Worm (Caenorhabditis elegans) whole organism, young adult: ENCODE measurements around the gene ceh-16.
A peak's percentile ranks its signal among the peaks of the same experiment; 100 is the strongest.

Experiments used
- B0035.1 ChIP-seq: sonication (generic microtip); optimal IDR thresholded peaks from 2 replicates; lab custom pipeline; 2016; ENCODE audit warnings: missing genetic modification characterization, mild to moderate bottlenecking, missing compliant biosample characterization, missing genotype, missing genetic modification reagents
- B0336.3 ChIP-seq: fragments of 200-800 bp; sonication (Bioruptor generic); IDR thresholded peaks from 2 replicates; pipeline ENCODE4 v1.3.6; 2022; ENCODE audit warnings: missing genetic modification characterization, missing compliant biosample characterization
- C06A6.2 ChIP-seq: fragments of 200-800 bp; sonication (Bioruptor generic); conservative IDR thresholded peaks from 2 replicates; pipeline ENCODE4 v1.3.6; 2022; ENCODE audit warnings: missing genetic modification characterization, missing compliant biosample characterization
- F33H1.4 ChIP-seq: fragments of 200-800 bp; sonication (Bioruptor generic); IDR thresholded peaks from 2 replicates; pipeline ENCODE4 v1.3.6; 2022; ENCODE audit warnings: missing genetic modification reagents, missing genetic modification characterization, missing compliant biosample characterization
- F39B2.1 ChIP-seq: fragments of 200-800 bp; sonication (Bioruptor generic); IDR thresholded peaks from 2 replicates; pipeline ENCODE4 v1.3.6; 2022; ENCODE audit warnings: missing genetic modification reagents, missing genetic modification characterization, missing compliant biosample characterization
- F49E8.2 ChIP-seq: sonication (generic microtip); optimal IDR thresholded peaks from 3 replicates; lab custom pipeline; 2017; ENCODE audit warnings: missing genetic modification characterization, mild to moderate bottlenecking, missing compliant biosample characterization, antibody characterized with exemption, moderate library complexity; ENCODE audit not compliant: insufficient read depth
- T26A5.8 ChIP-seq: sonication (generic microtip); optimal IDR thresholded peaks from 2 replicates; lab custom pipeline; 2016; ENCODE audit warnings: missing genetic modification characterization, missing compliant biosample characterization
- Y53F4B.3 ChIP-seq: fragments of 200-800 bp; sonication (Bioruptor generic); IDR thresholded peaks from 2 replicates; pipeline ENCODE4 v1.3.6; 2022; ENCODE audit warnings: missing genetic modification reagents, missing genetic modification characterization, missing compliant biosample characterization
- aptf-2 ChIP-seq: fragments of 200-800 bp; sonication (Bioruptor generic); conservative IDR thresholded peaks from 2 replicates; pipeline ENCODE4 v1.3.6; 2022; ENCODE audit warnings: missing genetic modification reagents, missing genetic modification characterization, missing compliant biosample characterization
- attf-3 ChIP-seq: fragments of 200-800 bp; sonication (Bioruptor generic); conservative IDR thresholded peaks from 2 replicates; pipeline ENCODE4 v1.3.6; 2022; ENCODE audit warnings: missing genetic modification reagents, missing genetic modification characterization, missing compliant biosample characterization
- attf-6 ChIP-seq: fragments of 200-800 bp; sonication (Bioruptor generic); IDR thresholded peaks from 2 replicates; pipeline ENCODE4 v1.3.6; 2022; ENCODE audit warnings: missing genetic modification reagents, missing genetic modification characterization, missing compliant biosample characterization
- bed-1 ChIP-seq: fragments of 200-800 bp; sonication (Bioruptor generic); IDR thresholded peaks from 2 replicates; pipeline ENCODE4 v1.3.6; 2022; ENCODE audit warnings: missing genetic modification reagents, missing genetic modification characterization, missing compliant biosample characterization
- cebp-2 ChIP-seq: fragments of 200-800 bp; sonication (Bioruptor generic); IDR thresholded peaks from 2 replicates; pipeline ENCODE4 v1.3.6; 2022; ENCODE audit warnings: missing genetic modification characterization, missing compliant biosample characterization
- ceh-58 ChIP-seq: fragments of 200-800 bp; sonication (Bioruptor generic); IDR thresholded peaks from 2 replicates; pipeline ENCODE4 v1.3.6; 2022; ENCODE audit warnings: missing genetic modification characterization, missing compliant biosample characterization
- die-1 ChIP-seq: sonication (generic microtip); optimal IDR thresholded peaks from 2 replicates; lab custom pipeline; 2016; ENCODE audit warnings: missing genotype, mild to moderate bottlenecking, missing genetic modification characterization, missing compliant biosample characterization
- efl-1 ChIP-seq: fragments of 150-350 bp; optimal IDR thresholded peaks from 2 replicates; lab custom pipeline; 2014; ENCODE audit warnings: missing biosample characterization, missing genetic modification reagents, missing genetic modification characterization
- ekl-4 ChIP-seq: fragments of 200-800 bp; sonication (Bioruptor generic); IDR thresholded peaks from 2 replicates; pipeline ENCODE4 v1.3.6; 2022; ENCODE audit warnings: missing genetic modification reagents, missing genetic modification characterization, missing compliant biosample characterization
- him-1 ChIP-seq: sonication (generic microtip); optimal IDR thresholded peaks from 2 replicates; lab custom pipeline; 2016; ENCODE audit warnings: missing genotype, missing genetic modification reagents, missing genetic modification characterization, missing compliant biosample characterization
- hlh-12 ChIP-seq: sonication (generic microtip); optimal IDR thresholded peaks from 2 replicates; lab custom pipeline; 2016; ENCODE audit warnings: missing genetic modification characterization, missing compliant biosample characterization
- hmg-1.2 ChIP-seq: fragments of 200-800 bp; sonication (Bioruptor generic); IDR thresholded peaks from 2 replicates; pipeline ENCODE4 v1.3.6; 2022; ENCODE audit warnings: missing genetic modification reagents, missing genetic modification characterization, missing compliant biosample characterization
- hrde-1 ChIP-seq: sonication (generic microtip); optimal IDR thresholded peaks from 2 replicates; lab custom pipeline; 2016; ENCODE audit warnings: missing genetic modification characterization, mild to moderate bottlenecking, missing compliant biosample characterization, moderate library complexity, missing genotype, missing genetic modification reagents, borderline replicate concordance
- lin-40 ChIP-seq: sonication (generic microtip); optimal IDR thresholded peaks from 2 replicates; lab custom pipeline; 2016; ENCODE audit warnings: missing genetic modification characterization, mild to moderate bottlenecking, missing compliant biosample characterization, missing genotype, missing genetic modification reagents
- lin-54 ChIP-seq: fragments of 200-800 bp; sonication (Bioruptor generic); optimal IDR thresholded peaks from 2 replicates; lab custom pipeline; 2018; ENCODE audit warnings: mild to moderate bottlenecking, missing genetic modification characterization, missing compliant biosample characterization
- lsl-1 ChIP-seq: fragments of 200-800 bp; sonication (Bioruptor generic); optimal IDR thresholded peaks from 2 replicates; lab custom pipeline; 2018; ENCODE audit warnings: mild to moderate bottlenecking, missing genetic modification characterization, moderate library complexity, missing compliant biosample characterization
- lsy-27 ChIP-seq: sonication (generic microtip); optimal IDR thresholded peaks from 2 replicates; lab custom pipeline; 2017; ENCODE audit warnings: missing genetic modification characterization, mild to moderate bottlenecking, missing compliant biosample characterization, antibody characterized with exemption, missing genotype, borderline replicate concordance; ENCODE audit not compliant: insufficient read depth
- madf-6 ChIP-seq: fragments of 200-800 bp; sonication (Bioruptor generic); IDR thresholded peaks from 2 replicates; pipeline ENCODE4 v1.3.6; 2022; ENCODE audit warnings: missing genetic modification reagents, missing genetic modification characterization, missing compliant biosample characterization
- madf-8 ChIP-seq: fragments of 200-800 bp; sonication (Bioruptor generic); conservative IDR thresholded peaks from 2 replicates; pipeline ENCODE4 v1.3.6; 2022; ENCODE audit warnings: missing genetic modification reagents, missing genetic modification characterization, missing compliant biosample characterization
- nhr-90 ChIP-seq: sonication (generic microtip); optimal IDR thresholded peaks from 2 replicates; lab custom pipeline; 2016; ENCODE audit warnings: missing genotype, mild to moderate bottlenecking, missing genetic modification characterization, missing compliant biosample characterization
- rcor-1 ChIP-seq: fragments of 200-800 bp; sonication (Bioruptor generic); IDR thresholded peaks from 2 replicates; pipeline ENCODE4 v1.3.6; 2022; ENCODE audit warnings: missing genetic modification reagents, missing genetic modification characterization, missing compliant biosample characterization
- rec-8 ChIP-seq, 2 experiments: sonication (generic microtip); optimal IDR thresholded peaks; 2 replicates each; lab custom pipeline; 2016; ENCODE audit warnings: mild to moderate bottlenecking in 2 of 2, missing genetic modification characterization in 2 of 2, missing genetic modification reagents in 2 of 2, missing genotype in 2 of 2, missing biosample characterization in 1 of 2, missing compliant biosample characterization in 1 of 2, moderate library complexity in 1 of 2
- snpc-1.1 ChIP-seq: sonication (generic microtip); optimal IDR thresholded peaks from 2 replicates; lab custom pipeline; 2017; ENCODE audit warnings: missing genetic modification characterization, mild to moderate bottlenecking, missing compliant biosample characterization, antibody characterized with exemption, moderate library complexity, missing genotype, missing genetic modification reagents; ENCODE audit not compliant: insufficient read depth
- snpc-1.3 ChIP-seq: sonication (generic microtip); optimal IDR thresholded peaks from 2 replicates; lab custom pipeline; 2017; ENCODE audit warnings: missing genetic modification characterization, mild to moderate bottlenecking, missing compliant biosample characterization, antibody characterized with exemption, moderate library complexity, missing genotype, missing genetic modification reagents; ENCODE audit not compliant: insufficient read depth
- snpc-3.4 ChIP-seq: sonication (generic microtip); optimal IDR thresholded peaks from 2 replicates; lab custom pipeline; 2017; ENCODE audit warnings: missing genetic modification characterization, mild to moderate bottlenecking, missing compliant biosample characterization, antibody characterized with exemption, moderate library complexity, missing genotype, missing genetic modification reagents
- snpc-4 ChIP-seq, 5 experiments: fragments of 150-350 bp in 1 of 5; sonication (generic microtip) in 4 of 5; optimal IDR thresholded peaks; 2 replicates each; lab custom pipeline; 2014 to 2018; ENCODE audit warnings: missing genetic modification characterization in 5 of 5, missing biosample characterization in 3 of 5, antibody characterized with exemption in 2 of 5, mild to moderate bottlenecking in 2 of 5, missing compliant biosample characterization in 2 of 5, missing genotype in 2 of 5, moderate library complexity in 2 of 5, missing genetic modification reagents in 1 of 5
- tbp1 ChIP-seq: fragments of 200-800 bp; sonication (Bioruptor generic); optimal IDR thresholded peaks from 2 replicates; lab custom pipeline; 2018; ENCODE audit warnings: mild to moderate bottlenecking, missing genetic modification characterization, missing compliant biosample characterization
- xnd-1 ChIP-seq: sonication (generic microtip); optimal IDR thresholded peaks from 2 replicates; lab custom pipeline; 2016; ENCODE audit warnings: missing genotype, missing genetic modification reagents, missing genetic modification characterization, missing compliant biosample characterization
- zfh-2 ChIP-seq: fragments of 200-800 bp; sonication (Bioruptor generic); conservative IDR thresholded peaks from 2 replicates; pipeline ENCODE4 v1.3.6; 2022; ENCODE audit warnings: missing genetic modification reagents, missing genetic modification characterization, missing compliant biosample characterization
- zim-3 ChIP-seq: sonication (generic microtip); optimal IDR thresholded peaks from 2 replicates; lab custom pipeline; 2017; ENCODE audit warnings: mild to moderate bottlenecking, missing genetic modification characterization, moderate library complexity, missing compliant biosample characterization
- ztf-18 ChIP-seq: sonication (generic microtip); optimal IDR thresholded peaks from 2 replicates; lab custom pipeline; 2016; ENCODE audit warnings: missing genotype, mild to moderate bottlenecking, missing genetic modification characterization, missing compliant biosample characterization
- ztf-22 ChIP-seq: fragments of 200-800 bp; sonication (Bioruptor generic); optimal IDR thresholded peaks from 2 replicates; lab custom pipeline; 2018; ENCODE audit warnings: mild to moderate bottlenecking, missing genetic modification characterization, moderate library complexity, missing compliant biosample characterization
- ztf-28 ChIP-seq: fragments of 200-800 bp; sonication (Bioruptor generic); IDR thresholded peaks from 2 replicates; pipeline ENCODE4 v1.3.6; 2022; ENCODE audit warnings: missing genetic modification reagents, missing genetic modification characterization, missing compliant biosample characterization
- ztf-6 ChIP-seq: fragments of 200-800 bp; sonication (Bioruptor generic); IDR thresholded peaks from 2 replicates; pipeline ENCODE4 v1.3.6; 2022; ENCODE audit warnings: missing genetic modification reagents, missing genetic modification characterization, missing compliant biosample characterization

Gene ceh-16

ce11 chrIII:8667382-8667781 lies 44.8 kb downstream of the ceh-16 start, which contains the start of gene dpy-19:
dpy-19 (minus strand) TSS chrIII:8667482.
- no peak for TF ChIP-seq ztf-18

ce11 chrIII:8668717-8669116 lies 46.2 kb downstream of the ceh-16 start:
- TF ChIP-seq die-1 (tag; lab: Kevin White, UChicago) (no peak), hmg-1.2 (GFP tag; lab: Robert Waterston, UW) (peak; percentile 84; the same call in 1 of the 2 replicates)

- TF ChIP-seq lin-54 (GFP tag; lab: Kevin White, UChicago) (peak; percentile 47), ekl-4 (0 out of 2 replicates have a peak, but pooled peaks have one; percentile 36), him-1 (peak; percentile 39), B0336.3 (GFP tag; lab: Robert Waterston, UW) (peak; percentile 43; the same call in 1 of the 2 replicates), hrde-1 (tag; lab: Kevin White, UChicago) (no peak), ceh-58 (GFP tag; lab: Robert Waterston, UW) (no peak), zfh-2 (no peak), snpc-4 (GFP tag; optimal IDR thresholded peaks at IDR 0.05; lab: Kevin White, UChicago) (no peak), snpc-4 (tag; optimal IDR thresholded peaks at IDR 0.05; lab: Kevin White, UChicago) (peak in 1 of 4 experiments; percentile 9), attf-3 (GFP tag; lab: Robert Waterston, UW) (no peak), Y53F4B.3 (GFP tag; lab: Robert Waterston, UW) (no peak), snpc-1.3 (no peak), F33H1.4 (GFP tag; lab: Robert Waterston, UW) (peak; percentile 76), tbp1 (GFP tag; lab: Kevin White, UChicago) (no peak), F49E8.2 (tag; lab: Kevin White, UChicago) (peak; percentile 14), die-1 (tag; lab: Kevin White, UChicago) (no peak), ztf-22 (no peak), xnd-1 (peak; percentile 64), T26A5.8 (tag; lab: Kevin White, UChicago) (no peak), nhr-90 (tag; lab: Kevin White, UChicago) (no peak), cebp-2 (GFP tag; lab: Robert Waterston, UW) (no peak), ztf-6 (GFP tag; lab: Robert Waterston, UW) (no peak), attf-6 (GFP tag; lab: Robert Waterston, UW) (no peak), lsy-27 (tag; lab: Kevin White, UChicago) (no peak), rcor-1 (no peak), B0035.1 (no peak), ztf-28 (no peak), F39B2.1 (GFP tag; lab: Robert Waterston, UW) (no peak), C06A6.2 (GFP tag; lab: Robert Waterston, UW) (no peak), snpc-3.4 (tag; lab: Kevin White, UChicago) (no peak), madf-8 (GFP tag; lab: Robert Waterston, UW) (0 out of 2 replicates have a peak, but pooled peaks have one; percentile 23), zim-3 (tag; lab: Kevin White, UChicago) (no peak), madf-6 (peak; percentile 79), rec-8 (tag; optimal IDR thresholded peaks at IDR 0.05; lab: Kevin White, UChicago) (no peak), aptf-2 (no peak), lsl-1 (GFP tag; lab: Kevin White, UChicago) (peak; percentile 86), efl-1 (peak; percentile 21), lin-40 (tag; lab: Kevin White, UChicago) (no peak), bed-1 (GFP tag; lab: Robert Waterston, UW) (no peak), hlh-12 (tag; lab: Kevin White, UChicago) (no peak), snpc-1.1 (tag; lab: Kevin White, UChicago) (no peak)
Measured at ce11 chrIII:8674980-8675485, 52.5 kb downstream of the ceh-16 start, which contains the start of gene pgl-2. pgl-2 (minus strand) TSS chrIII:8675435.
